Fruit fly (Drosophila melanogaster) S2 (cell line): Measurements from ENCODE around the gene CG7362.

Source experiments
- CG8478 ChIP-seq: fragments of >200 bp; optimal IDR thresholded peaks from 2 replicates; lab custom pipeline; 2018
- CTCF ChIP-seq, 2 experiments: fragments of >200 bp; optimal IDR thresholded peaks; 2 replicates each; lab custom pipeline; 2018

DNA sequence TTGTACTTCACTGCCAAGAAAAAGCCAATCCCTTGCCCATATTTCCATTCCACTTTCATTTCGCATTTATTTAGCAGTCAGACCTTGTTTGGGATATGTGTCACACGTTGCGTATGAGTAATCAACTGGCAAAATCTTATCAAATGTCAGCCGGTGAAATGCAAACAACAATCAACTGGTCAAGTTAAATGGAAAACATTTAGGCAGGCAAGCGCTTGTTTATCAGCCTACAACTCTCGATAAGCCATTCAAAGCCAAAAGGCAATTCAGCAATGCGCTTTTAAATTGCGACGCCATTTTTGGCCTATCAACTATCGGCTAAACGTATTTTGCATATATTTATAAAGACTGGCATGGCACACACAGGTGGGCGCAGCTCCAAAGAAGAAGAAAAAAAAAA, 26.5 kb upstream of the CG7362 start:
- TF ChIP-seq CTCF (optimal IDR thresholded peaks at IDR 0.05; lab: Kevin White, UChicago) (no peak), CG8478 (lab: Kevin White, UChicago) (no peak)
